Worm (Caenorhabditis elegans) whole organism, L2 larva: Measurements from ENCODE around the gene F39B3.3.
"Not testable (repeated sequence)": the region's sequence is repeated elsewhere in the genome, so short reads cannot be mapped to it uniquely, and the experiment has no call there.

ENCODE experiments used
- C34F6.9 ChIP-seq: fragments of 150-350 bp; optimal IDR thresholded peaks from 2 replicates; lab custom pipeline; 2014; ENCODE audit warnings: missing biosample characterization, missing genetic modification characterization
- F13H6.1 ChIP-seq: sonication (generic microtip); optimal IDR thresholded peaks from 2 replicates; lab custom pipeline; 2016; ENCODE audit warnings: missing genetic modification characterization, missing compliant biosample characterization
- R02D3.7 ChIP-seq: fragments of 150-350 bp; optimal IDR thresholded peaks from 2 replicates; lab custom pipeline; 2014; ENCODE audit warnings: missing biosample characterization, missing genetic modification characterization
- Y55F3AM.14 ChIP-seq: fragments of 200-800 bp; sonication (Bioruptor generic); optimal IDR thresholded peaks from 2 replicates; lab custom pipeline; 2018; ENCODE audit warnings: mild to moderate bottlenecking, missing genetic modification characterization, missing compliant biosample characterization
- ZK546.5 ChIP-seq: sonication (generic microtip); optimal IDR thresholded peaks from 2 replicates; lab custom pipeline; 2017; ENCODE audit warnings: missing biosample characterization, missing genetic modification characterization
- alr-1 ChIP-seq: fragments of 150-350 bp; optimal IDR thresholded peaks from 2 replicates; lab custom pipeline; 2014; ENCODE audit warnings: missing biosample characterization, missing genetic modification characterization
- aly-2 ChIP-seq: fragments of 150-350 bp; optimal IDR thresholded peaks from 2 replicates; lab custom pipeline; 2014; ENCODE audit warnings: missing biosample characterization, missing genetic modification characterization
- ama-1 ChIP-seq: fragments of 150-350 bp; optimal IDR thresholded peaks from 2 replicates; lab custom pipeline; 2018; ENCODE audit warnings: inconsistent platforms
- ceh-82 ChIP-seq: fragments of 150-350 bp; optimal IDR thresholded peaks from 2 replicates; lab custom pipeline; 2014; ENCODE audit warnings: missing biosample characterization, missing genetic modification characterization
- dmd-4 ChIP-seq: sonication (generic microtip); optimal IDR thresholded peaks from 2 replicates; lab custom pipeline; 2017; ENCODE audit warnings: missing biosample characterization, missing genetic modification characterization
- egl-27 ChIP-seq: sonication (generic microtip); optimal IDR thresholded peaks from 3 replicates; lab custom pipeline; 2017; ENCODE audit warnings: missing biosample characterization, missing genetic modification reagents, missing genetic modification characterization
- elt-1 ChIP-seq: fragments of 150-350 bp; optimal IDR thresholded peaks from 2 replicates; lab custom pipeline; 2014; ENCODE audit warnings: missing biosample characterization, missing genetic modification characterization
- elt-3 ChIP-seq: sonication (generic microtip); optimal IDR thresholded peaks from 2 replicates; lab custom pipeline; 2017; ENCODE audit warnings: missing biosample characterization, missing genetic modification characterization
- fos-1 ChIP-seq: fragments of 150-350 bp; optimal IDR thresholded peaks from 2 replicates; lab custom pipeline; 2014; ENCODE audit warnings: missing biosample characterization, missing genetic modification characterization
- gmeb-1 ChIP-seq: fragments of 150-350 bp; optimal IDR thresholded peaks from 2 replicates; lab custom pipeline; 2014; ENCODE audit warnings: missing biosample characterization, missing genetic modification characterization
- lin-11 ChIP-seq: fragments of 150-350 bp; sonication (generic microtip); optimal IDR thresholded peaks from 2 replicates; lab custom pipeline; 2014; ENCODE audit warnings: missing biosample characterization, missing genetic modification characterization, inconsistent platforms, mixed read lengths
- lin-13 ChIP-seq: fragments of 150-350 bp; optimal IDR thresholded peaks from 2 replicates; lab custom pipeline; 2014; ENCODE audit warnings: missing biosample characterization, missing genetic modification reagents, missing genetic modification characterization
- lsy-2 ChIP-seq, 2 experiments: fragments of 150-350 bp in 1 of 2; sonication (generic microtip) in 1 of 2; optimal IDR thresholded peaks; 2 replicates each; lab custom pipeline; 2014 to 2017; ENCODE audit warnings: missing biosample characterization in 2 of 2, missing genetic modification characterization in 2 of 2
- mab-5 ChIP-seq: fragments of 150-350 bp; optimal IDR thresholded peaks from 2 replicates; lab custom pipeline; 2014; ENCODE audit warnings: missing biosample characterization, missing genetic modification characterization
- mbf-1 ChIP-seq: sonication (generic microtip); optimal IDR thresholded peaks from 2 replicates; lab custom pipeline; 2017; ENCODE audit warnings: missing biosample characterization, missing genetic modification characterization
- mdl-1 ChIP-seq, 2 experiments: fragments of 150-350 bp in 1 of 2; sonication (generic microtip) in 1 of 2; optimal IDR thresholded peaks; 2 replicates each; lab custom pipeline; 2017; ENCODE audit warnings: missing biosample characterization in 2 of 2, missing genetic modification characterization in 2 of 2
- nhr-10 ChIP-seq: sonication (generic microtip); optimal IDR thresholded peaks from 2 replicates; lab custom pipeline; 2017; ENCODE audit warnings: missing biosample characterization, missing genetic modification characterization
- nhr-12 ChIP-seq: fragments of 150-350 bp; optimal IDR thresholded peaks from 2 replicates; lab custom pipeline; 2014; ENCODE audit warnings: missing biosample characterization, missing genetic modification characterization
- nhr-129 ChIP-seq: fragments of 150-350 bp; optimal IDR thresholded peaks from 2 replicates; lab custom pipeline; 2014; ENCODE audit warnings: missing biosample characterization, missing genetic modification characterization
- nhr-21 ChIP-seq: fragments of 150-350 bp; optimal IDR thresholded peaks from 2 replicates; lab custom pipeline; 2014; ENCODE audit warnings: missing biosample characterization, missing genetic modification characterization
- nhr-23 ChIP-seq: fragments of 150-350 bp; optimal IDR thresholded peaks from 2 replicates; lab custom pipeline; 2014; ENCODE audit warnings: missing biosample characterization, missing genetic modification reagents, missing genetic modification characterization
- nhr-237 ChIP-seq: fragments of 150-350 bp; optimal IDR thresholded peaks from 2 replicates; lab custom pipeline; 2014; ENCODE audit warnings: missing biosample characterization, missing genetic modification characterization
- nhr-25 ChIP-seq: fragments of 150-350 bp; sonication (generic microtip); optimal IDR thresholded peaks from 3 replicates; lab custom pipeline; 2014; ENCODE audit warnings: missing biosample characterization, missing genetic modification characterization
- nhr-6 ChIP-seq: fragments of 150-350 bp; optimal IDR thresholded peaks from 2 replicates; lab custom pipeline; 2014; ENCODE audit warnings: missing biosample characterization, missing genetic modification characterization
- nhr-77 ChIP-seq: fragments of 150-350 bp; optimal IDR thresholded peaks from 2 replicates; lab custom pipeline; 2014; ENCODE audit warnings: missing biosample characterization, missing genetic modification characterization
- peb-1 ChIP-seq: fragments of 150-350 bp; optimal IDR thresholded peaks from 2 replicates; lab custom pipeline; 2014; ENCODE audit warnings: missing biosample characterization, missing genetic modification characterization
- sem-4 ChIP-seq: fragments of 150-350 bp; optimal IDR thresholded peaks from 2 replicates; lab custom pipeline; 2014; ENCODE audit warnings: missing biosample characterization, missing genetic modification reagents, missing genetic modification characterization
- sma-3 ChIP-seq: sonication (generic microtip); optimal IDR thresholded peaks from 2 replicates; lab custom pipeline; 2016; ENCODE audit warnings: missing genetic modification reagents, missing genetic modification characterization, missing compliant biosample characterization
- sma-9 ChIP-seq, 2 experiments: fragments of 150-350 bp in 1 of 2; sonication (generic microtip) in 1 of 2; optimal IDR thresholded peaks; 2 replicates each; lab custom pipeline; 2014 to 2016; ENCODE audit warnings: missing genetic modification characterization in 2 of 2, mild to moderate bottlenecking in 1 of 2, missing biosample characterization in 1 of 2, missing compliant biosample characterization in 1 of 2, missing genetic modification reagents in 1 of 2, moderate library complexity in 1 of 2
- snpc-4 ChIP-seq: fragments of 150-350 bp; optimal IDR thresholded peaks from 2 replicates; lab custom pipeline; 2014; ENCODE audit warnings: missing biosample characterization, missing genetic modification characterization
- unc-39 ChIP-seq: fragments of 150-350 bp; optimal IDR thresholded peaks from 2 replicates; lab custom pipeline; 2014; ENCODE audit warnings: missing biosample characterization, missing genetic modification characterization
- unc-55 ChIP-seq: fragments of 150-350 bp; sonication (generic microtip); optimal IDR thresholded peaks from 3 replicates; lab custom pipeline; 2014; ENCODE audit warnings: missing biosample characterization, missing genetic modification reagents, missing genetic modification characterization
- unc-62 ChIP-seq: fragments of 150-350 bp; optimal IDR thresholded peaks from 2 replicates; lab custom pipeline; 2014; ENCODE audit warnings: missing biosample characterization, missing genetic modification reagents, missing genetic modification characterization
- ztf-1 ChIP-seq: fragments of 200-800 bp; sonication (Bioruptor generic); conservative IDR thresholded peaks from 2 replicates; pipeline ENCODE4 v1.3.6; 2022; ENCODE audit warnings: missing genetic modification characterization, missing compliant biosample characterization
- ztf-11 ChIP-seq: sonication (generic microtip); optimal IDR thresholded peaks from 2 replicates; lab custom pipeline; 2017; ENCODE audit warnings: missing biosample characterization, missing genetic modification characterization
- ztf-4 ChIP-seq: fragments of 150-350 bp; optimal IDR thresholded peaks from 2 replicates; lab custom pipeline; 2014; ENCODE audit warnings: missing biosample characterization, missing genetic modification characterization

F39B3.3 gene

ce11 chrX:17563411-17563810, 15.5 kb downstream of the F39B3.3 start, which contains the start of gene F31A3.5:
TSS of gene F31A3.5 (minus strand) at chrX:17563610.
- TF ChIP-seq unc-39 (tag; lab: Kevin White, UChicago), result no peak
- TF ChIP-seq nhr-129 (tag; lab: Kevin White, UChicago), result no peak
- TF ChIP-seq lin-13 (GFP tag; lab: Kevin White, UChicago), result no peak
- TF ChIP-seq C34F6.9 (tag; lab: Kevin White, UChicago), result no peak
- no peak for TF ChIP-seq Y55F3AM.14 (GFP tag; lab: Kevin White, UChicago)
- no peak for TF ChIP-seq gmeb-1
- no peak for TF ChIP-seq snpc-4
- TF ChIP-seq mdl-1 (tag; optimal IDR thresholded peaks at IDR 0.05; lab: Kevin White, UChicago), result no peak
- no peak for TF ChIP-seq peb-1
- TF ChIP-seq ama-1 (lab: Kevin White, UChicago), result no peak
- TF ChIP-seq, all 48 proteins: peak for 0

- no peak for TF ChIP-seq elt-3 (tag; lab: Kevin White, UChicago)
- peak; percentile 51 for TF ChIP-seq sem-4 (tag; lab: Kevin White, UChicago)
Observed at ce11 chrX:17562195-17562594, 16.7 kb downstream of the F39B3.3 start.

ce11 chrX:17553772-17554171, 25.1 kb downstream of the F39B3.3 start:
- TF ChIP-seq gmeb-1 (no peak), alr-1 (tag; lab: Kevin White, UChicago) (no peak), unc-55 (GFP tag; lab: Kevin White, UChicago) (no peak), unc-39 (tag; lab: Kevin White, UChicago) (no peak), nhr-12 (tag; lab: Kevin White, UChicago) (no peak), nhr-6 (tag; lab: Kevin White, UChicago) (no peak), lsy-2 (tag; optimal IDR thresholded peaks at IDR 0.05; lab: Kevin White, UChicago) (no peak), nhr-23 (tag; lab: Kevin White, UChicago) (no peak), dmd-4 (no peak), ztf-4 (no peak)

- TF ChIP-seq ZK546.5, nhr-237, nhr-23 (tag; lab: Kevin White, UChicago): not testable (repeated sequence)
- TF ChIP-seq, all 48 proteins: peak for 0; not testable (repeated sequence) for 48
Observed at ce11 chrX:17550755-17551154, 28.2 kb downstream of the F39B3.3 start, which contains the start of gene hlh-28. TSS of gene hlh-28 (plus strand) at chrX:17551055.

ce11 chrX:17548539-17548938, 30.4 kb downstream of the F39B3.3 start, which contains the start of gene hlh-29:
TSS of gene hlh-29 (minus strand) at chrX:17548639.
- TF ChIP-seq alr-1 (tag; lab: Kevin White, UChicago); ceh-82; ZK546.5 (tag; lab: Kevin White, UChicago): not testable (repeated sequence)

- peak; percentile 22 for TF ChIP-seq sma-9 (GFP tag; optimal IDR thresholded peaks at IDR 0.05; lab: Kevin White, UChicago)
- TF ChIP-seq sma-9 (tag; optimal IDR thresholded peaks at IDR 0.05; lab: Kevin White, UChicago), result no peak
- TF ChIP-seq alr-1 (tag; lab: Kevin White, UChicago), result no peak
- no peak for TF ChIP-seq ztf-4
- TF ChIP-seq R02D3.7 (tag; lab: Kevin White, UChicago), result no peak
- peak; percentile 50 for TF ChIP-seq fos-1
- no peak for TF ChIP-seq ztf-1
- no peak for TF ChIP-seq mab-5 (tag; lab: Kevin White, UChicago)
- no peak for TF ChIP-seq elt-1 (tag; lab: Kevin White, UChicago)
- peak; percentile 1 for TF ChIP-seq nhr-77 (tag; lab: Kevin White, UChicago)
- no peak for TF ChIP-seq gmeb-1
- TF ChIP-seq lin-11 (tag; lab: Kevin White, UChicago), result no peak
- TF ChIP-seq F13H6.1, result peak; percentile 33
- no peak for TF ChIP-seq ceh-82
- TF ChIP-seq egl-27 (tag; lab: Kevin White, UChicago), result no peak
- no peak for TF ChIP-seq dmd-4
- TF ChIP-seq aly-2 (tag; lab: Kevin White, UChicago), result no peak
- no peak for TF ChIP-seq unc-39 (tag; lab: Kevin White, UChicago)
- TF ChIP-seq lsy-2 (tag; optimal IDR thresholded peaks at IDR 0.05; lab: Kevin White, UChicago), result peak in 1 of 2 experiments; percentile 35
- no peak for TF ChIP-seq peb-1
- TF ChIP-seq ZK546.5 (tag; lab: Kevin White, UChicago), result no peak
- TF ChIP-seq sma-3 (GFP tag; lab: Kevin White, UChicago), result peak; percentile 54
- peak; percentile 40 for TF ChIP-seq nhr-21
- TF ChIP-seq snpc-4, result no peak
- TF ChIP-seq nhr-129 (tag; lab: Kevin White, UChicago), result peak; percentile 42
- TF ChIP-seq unc-62 (GFP tag; lab: Kevin White, UChicago), result no peak
- no peak for TF ChIP-seq nhr-23 (tag; lab: Kevin White, UChicago)
- no peak for TF ChIP-seq nhr-10
- TF ChIP-seq ztf-11 (tag; lab: Kevin White, UChicago), result no peak
- no peak for TF ChIP-seq elt-3 (tag; lab: Kevin White, UChicago)
- no peak for TF ChIP-seq ama-1 (lab: Kevin White, UChicago)
- TF ChIP-seq nhr-25 (tag; lab: Kevin White, UChicago), result peak; percentile 24
- TF ChIP-seq sem-4 (tag; lab: Kevin White, UChicago), result no peak
- no peak for TF ChIP-seq mbf-1 (tag; lab: Kevin White, UChicago)
Observed at ce11 chrX:17545498-17545897, 33.4 kb downstream of the F39B3.3 start.
